Fruit fly (Drosophila melanogaster): ENCODE data around the gene CG10516.

CG10516 gene

DNA sequence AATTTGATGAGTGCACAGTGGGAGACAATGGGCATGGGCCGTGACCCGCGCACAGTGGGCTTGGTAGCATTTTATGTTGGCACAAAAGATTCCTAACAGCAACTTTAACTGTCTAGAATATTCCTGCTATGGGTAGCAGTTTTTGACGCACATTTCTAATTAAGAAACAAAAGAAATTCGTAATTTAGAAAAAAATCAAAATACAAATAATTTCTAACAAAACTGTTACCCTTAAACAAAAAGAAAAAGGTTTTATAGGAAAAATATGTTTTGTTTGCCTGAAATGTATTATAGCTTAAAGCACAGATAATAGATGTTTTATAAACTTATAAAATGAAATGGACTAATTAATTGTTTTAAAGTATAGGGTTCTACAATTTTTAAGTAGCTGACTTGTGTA, 48.9 kb downstream of the CG10516 start:
- peak in 1 of 2 experiments; percentile 15 for TF ChIP-seq foxo (GFP tag; optimal IDR thresholded peaks at IDR 0.05)
- TF ChIP-seq h (GFP tag; optimal IDR thresholded peaks at IDR 0.05) = peak; percentile 29
- no peak for TF ChIP-seq Rel (GFP tag; optimal IDR thresholded peaks at IDR 0.05)
- no peak for TF ChIP-seq Rel (tag; optimal IDR thresholded peaks at IDR 0.05)
- TF ChIP-seq jim (GFP tag; optimal IDR thresholded peaks at IDR 0.05) = no peak

DNA sequence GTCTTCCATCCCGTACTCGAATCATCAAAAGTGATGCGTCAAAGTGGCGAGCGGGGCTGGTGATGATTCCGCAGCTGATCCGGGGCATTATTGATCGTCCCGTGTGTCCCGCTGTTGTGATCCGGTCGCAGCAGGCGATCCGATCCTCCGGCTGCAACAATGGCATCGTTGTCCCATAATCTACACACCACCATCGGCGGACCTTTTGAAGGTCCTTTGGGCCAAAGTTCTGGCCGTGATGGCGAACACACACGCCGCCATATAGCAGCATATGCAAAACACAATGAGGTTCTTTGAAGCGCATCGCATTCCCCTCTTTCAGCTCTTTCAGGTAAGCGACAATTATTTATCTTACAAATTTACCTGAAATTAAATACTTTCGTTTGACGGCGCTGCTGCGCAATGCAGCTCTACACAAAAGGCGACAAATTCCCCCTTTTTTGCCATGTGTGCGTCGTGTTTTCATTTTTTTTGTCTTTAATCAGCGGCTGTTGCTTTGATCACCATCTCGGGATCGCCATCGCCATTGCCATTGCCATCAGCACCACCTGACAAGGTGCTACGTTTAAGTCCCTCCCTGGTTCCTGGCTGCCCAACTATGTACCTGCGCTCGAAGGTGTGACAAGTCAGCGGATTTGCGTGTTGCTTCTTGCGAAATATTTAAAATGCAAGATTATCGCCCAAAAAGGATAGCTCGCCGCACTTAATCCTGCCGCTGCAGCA, 49.7 kb downstream of the CG10516 start:
- TF ChIP-seq dl (GFP tag; optimal IDR thresholded peaks at IDR 0.05; ENCODE audit: insufficient read depth in 1 of 2, partially characterized antibody in 2 of 2) (no peak), CrebA (GFP tag; optimal IDR thresholded peaks at IDR 0.05; ENCODE audit: borderline replicate concordance) (no peak), woc (GFP tag; optimal IDR thresholded peaks at IDR 0.05) (no peak), h (GFP tag; optimal IDR thresholded peaks at IDR 0.05) (no peak)

DNA sequence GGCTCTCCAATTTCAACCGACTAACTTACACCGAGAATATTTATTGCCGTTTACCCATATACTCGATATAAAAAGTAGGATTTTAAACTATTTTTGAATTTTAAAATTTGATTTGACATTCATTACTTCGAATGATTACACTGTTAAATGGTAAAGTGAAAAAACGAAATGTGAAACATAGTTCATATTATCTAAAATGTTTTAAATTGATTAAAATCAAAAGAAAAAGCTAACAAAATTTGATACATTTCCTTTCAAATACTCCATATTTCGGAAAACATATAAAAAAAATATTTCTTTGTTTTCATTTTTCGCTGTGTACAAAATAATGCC, 50.2 kb downstream of the CG10516 start:
- TF ChIP-seq Dfd (GFP tag; optimal IDR thresholded peaks at IDR 0.05) (no peak), HLH106 (tag; optimal IDR thresholded peaks at IDR 0.05) (peak; percentile 6)

DNA sequence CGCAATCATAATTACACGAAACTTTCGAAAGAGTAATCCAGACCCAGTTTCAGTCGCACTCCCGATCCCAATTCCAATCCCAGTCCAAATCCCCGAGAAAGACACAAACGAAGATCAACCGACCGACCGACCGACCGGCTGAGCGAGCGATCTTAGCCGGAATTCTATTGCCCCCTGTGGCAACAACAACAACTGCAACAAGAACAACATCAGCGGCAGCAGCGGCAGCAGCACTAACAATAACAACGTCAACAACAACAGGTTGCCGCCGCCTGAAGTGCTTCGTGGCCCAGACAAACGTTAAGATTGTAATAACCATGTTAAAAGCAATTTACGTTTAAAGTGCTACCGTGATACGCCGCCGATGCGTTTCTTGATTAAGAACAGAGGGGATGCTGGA, 50.7 kb downstream of the CG10516 start:
- TF ChIP-seq foxo (GFP tag; optimal IDR thresholded peaks at IDR 0.05) = no peak
- no peak for TF ChIP-seq CrebA (GFP tag; optimal IDR thresholded peaks at IDR 0.05; ENCODE audit: borderline replicate concordance)
- no peak for TF ChIP-seq fru (GFP tag; optimal IDR thresholded peaks at IDR 0.05)
- no peak for TF ChIP-seq Vsx2 (GFP tag; optimal IDR thresholded peaks at IDR 0.05; ENCODE audit: partially characterized antibody)
- no peak for TF ChIP-seq jim (GFP tag; optimal IDR thresholded peaks at IDR 0.05)
- TF ChIP-seq dl (GFP tag; optimal IDR thresholded peaks at IDR 0.05; ENCODE audit: insufficient read depth in 1 of 2, partially characterized antibody in 2 of 2) = no peak
- TF ChIP-seq dsf (GFP tag; optimal IDR thresholded peaks at IDR 0.05; ENCODE audit: borderline replicate concordance) = no peak
- no peak for TF ChIP-seq woc (GFP tag; optimal IDR thresholded peaks at IDR 0.05)
- TF ChIP-seq sv (GFP tag; optimal IDR thresholded peaks at IDR 0.05) = no peak
- no peak for TF ChIP-seq psq (GFP tag; optimal IDR thresholded peaks at IDR 0.05)
- no peak for TF ChIP-seq Mio (GFP tag; optimal IDR thresholded peaks at IDR 0.05)
- TF ChIP-seq Myc (optimal IDR thresholded peaks at IDR 0.05) = no peak
